Worm (Caenorhabditis elegans) whole organism, mixed stage, embryonic: ENCODE measurements around the gene srh-141.

Experiments
- M03D4.4 ChIP-seq: sonication (generic microtip); optimal IDR thresholded peaks from 2 replicates; lab custom pipeline; 2017; ENCODE audit warnings: mild to moderate bottlenecking, missing genetic modification characterization, missing compliant biosample characterization
- bed-3 ChIP-seq: fragments of 200-800 bp; sonication (Bioruptor generic); optimal IDR thresholded peaks from 3 replicates; lab custom pipeline; 2018; ENCODE audit warnings: mild to moderate bottlenecking, missing genetic modification characterization, moderate library complexity, missing compliant biosample characterization
- blmp-1 ChIP-seq: fragments of 150-350 bp; optimal IDR thresholded peaks from 2 replicates; lab custom pipeline; 2014; ENCODE audit warnings: missing biosample characterization, missing genetic modification characterization
- ceh-43 ChIP-seq: fragments of 200-800 bp; sonication (Bioruptor generic); optimal IDR thresholded peaks from 2 replicates; lab custom pipeline; 2018; ENCODE audit warnings: mild to moderate bottlenecking, missing genetic modification characterization, moderate library complexity, missing compliant biosample characterization
- ces-1 ChIP-seq: fragments of 150-350 bp; optimal IDR thresholded peaks from 2 replicates; lab custom pipeline; 2014; ENCODE audit warnings: missing biosample characterization, missing genetic modification reagents, missing genetic modification characterization
- drap-1 ChIP-seq: fragments of 200-800 bp; sonication (Bioruptor generic); optimal IDR thresholded peaks from 3 replicates; lab custom pipeline; 2018; ENCODE audit warnings: mild to moderate bottlenecking, missing genetic modification characterization, missing compliant biosample characterization
- elt-1 ChIP-seq: sonication (generic microtip); optimal IDR thresholded peaks from 2 replicates; lab custom pipeline; 2017; ENCODE audit warnings: missing genetic modification characterization, mild to moderate bottlenecking, missing compliant biosample characterization, antibody characterized with exemption, moderate library complexity, borderline replicate concordance; ENCODE audit not compliant: insufficient read depth
- elt-3 ChIP-seq: fragments of 150-350 bp; optimal IDR thresholded peaks from 2 replicates; lab custom pipeline; 2014; ENCODE audit warnings: missing biosample characterization, missing genetic modification characterization
- flh-1 ChIP-seq: fragments of 200-800 bp; sonication (Bioruptor generic); optimal IDR thresholded peaks from 2 replicates; lab custom pipeline; 2018; ENCODE audit warnings: mild to moderate bottlenecking, missing genetic modification characterization, moderate library complexity, missing compliant biosample characterization
- hlh-1 ChIP-seq: fragments of 150-350 bp; optimal IDR thresholded peaks from 2 replicates; lab custom pipeline; 2014; ENCODE audit warnings: missing biosample characterization, missing genetic modification reagents, missing genetic modification characterization
- lin-13 ChIP-seq: fragments of 150-350 bp; optimal IDR thresholded peaks from 2 replicates; lab custom pipeline; 2014; ENCODE audit warnings: missing biosample characterization, missing genetic modification characterization
- lin-32 ChIP-seq: fragments of 200-800 bp; sonication (Bioruptor generic); optimal IDR thresholded peaks from 2 replicates; lab custom pipeline; 2018; ENCODE audit warnings: mild to moderate bottlenecking, missing genetic modification characterization, missing compliant biosample characterization
- lsy-2 ChIP-seq: fragments of 150-350 bp; optimal IDR thresholded peaks from 2 replicates; lab custom pipeline; 2014; ENCODE audit warnings: missing biosample characterization, missing genetic modification characterization
- mab-5 ChIP-seq: fragments of 150-350 bp; optimal IDR thresholded peaks from 2 replicates; lab custom pipeline; 2014; ENCODE audit warnings: missing biosample characterization, missing genetic modification characterization
- mep-1 ChIP-seq: fragments of 150-350 bp; optimal IDR thresholded peaks from 2 replicates; lab custom pipeline; 2017; ENCODE audit warnings: missing biosample characterization, missing genetic modification reagents, missing genetic modification characterization, inconsistent platforms
- mls-2 ChIP-seq: sonication (generic microtip); optimal IDR thresholded peaks from 2 replicates; lab custom pipeline; 2016; ENCODE audit warnings: mild to moderate bottlenecking, missing genetic modification characterization, moderate library complexity, missing compliant biosample characterization
- nhr-12 ChIP-seq: fragments of 150-350 bp; optimal IDR thresholded peaks from 2 replicates; lab custom pipeline; 2014; ENCODE audit warnings: missing biosample characterization, missing genetic modification characterization
- nhr-2 ChIP-seq: fragments of 150-350 bp; optimal IDR thresholded peaks from 2 replicates; lab custom pipeline; 2014; ENCODE audit warnings: missing biosample characterization, missing genetic modification characterization
- nhr-76 ChIP-seq: sonication (generic microtip); optimal IDR thresholded peaks from 2 replicates; lab custom pipeline; 2017; ENCODE audit warnings: missing biosample characterization, missing genetic modification characterization
- pha-4 ChIP-seq: fragments of 150-350 bp; optimal IDR thresholded peaks from 2 replicates; lab custom pipeline; 2018; ENCODE audit warnings: missing biosample characterization, missing genetic modification reagents, missing genetic modification characterization
- sem-2 ChIP-seq: fragments of 200-800 bp; sonication (Bioruptor generic); optimal IDR thresholded peaks from 2 replicates; lab custom pipeline; 2018; ENCODE audit warnings: mild to moderate bottlenecking, missing genetic modification characterization, missing compliant biosample characterization
- snpc-4 ChIP-seq: fragments of 150-350 bp; optimal IDR thresholded peaks from 2 replicates; lab custom pipeline; 2014; ENCODE audit warnings: missing biosample characterization, missing genetic modification characterization
- sptf-1 ChIP-seq: sonication (generic microtip); optimal IDR thresholded peaks from 2 replicates; lab custom pipeline; 2017; ENCODE audit warnings: mild to moderate bottlenecking, missing genetic modification characterization, moderate library complexity, missing compliant biosample characterization
- tbx-8 ChIP-seq: fragments of 200-800 bp; sonication (Bioruptor generic); optimal IDR thresholded peaks from 2 replicates; lab custom pipeline; 2018; ENCODE audit warnings: mild to moderate bottlenecking, missing genetic modification characterization, moderate library complexity, missing compliant biosample characterization
- unc-120 ChIP-seq: sonication (generic microtip); optimal IDR thresholded peaks from 2 replicates; lab custom pipeline; 2017; ENCODE audit warnings: missing genetic modification characterization, missing compliant biosample characterization; ENCODE audit not compliant: poor library complexity, severe bottlenecking
- unc-39 ChIP-seq: fragments of 150-350 bp; optimal IDR thresholded peaks from 2 replicates; lab custom pipeline; 2014; ENCODE audit warnings: missing biosample characterization, missing genetic modification characterization
- unc-62 ChIP-seq: fragments of 150-350 bp; optimal IDR thresholded peaks from 2 replicates; lab custom pipeline; 2014; ENCODE audit warnings: missing biosample characterization, missing genetic modification reagents, missing genetic modification characterization
- zip-8 ChIP-seq: fragments of 150-350 bp; optimal IDR thresholded peaks from 2 replicates; lab custom pipeline; 2014; ENCODE audit warnings: missing biosample characterization, missing genetic modification characterization
- ztf-11 ChIP-seq: fragments of 150-350 bp; optimal IDR thresholded peaks from 2 replicates; lab custom pipeline; 2014; ENCODE audit warnings: missing biosample characterization, missing genetic modification characterization

srh-141 gene

DNA sequence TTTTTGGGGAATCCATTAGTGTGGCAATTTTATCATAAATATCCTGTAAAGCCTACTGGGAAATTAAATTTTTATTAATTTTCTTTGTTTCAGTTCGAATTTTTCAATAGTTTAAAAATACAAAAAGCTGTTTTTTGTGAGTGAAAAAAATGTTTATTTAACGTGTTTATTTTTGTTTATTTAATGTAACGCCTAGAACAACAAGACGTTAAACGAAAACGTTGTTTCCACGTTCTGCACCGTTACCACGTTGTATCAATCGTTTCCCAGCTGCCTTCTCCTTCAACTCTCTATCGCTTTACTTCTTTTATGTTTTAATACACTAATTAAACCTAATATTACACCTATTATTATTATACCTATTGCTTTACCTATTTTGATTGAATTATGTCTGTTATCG, 4.0 kb downstream of the srh-141 start, which contains the start of gene T08G3.13:
Gene T08G3.13, plus strand, starts transcription at position 301 of the 400 bp plus-strand sequence.
- TF ChIP-seq nhr-76 (tag; lab: Kevin White, UChicago) (no peak), pha-4 (no peak), ces-1 (GFP tag; lab: Kevin White, UChicago) (no peak), unc-120 (tag; lab: Kevin White, UChicago) (no peak), unc-62 (no peak)
- TF ChIP-seq, all 35 proteins: peak for 0

DNA sequence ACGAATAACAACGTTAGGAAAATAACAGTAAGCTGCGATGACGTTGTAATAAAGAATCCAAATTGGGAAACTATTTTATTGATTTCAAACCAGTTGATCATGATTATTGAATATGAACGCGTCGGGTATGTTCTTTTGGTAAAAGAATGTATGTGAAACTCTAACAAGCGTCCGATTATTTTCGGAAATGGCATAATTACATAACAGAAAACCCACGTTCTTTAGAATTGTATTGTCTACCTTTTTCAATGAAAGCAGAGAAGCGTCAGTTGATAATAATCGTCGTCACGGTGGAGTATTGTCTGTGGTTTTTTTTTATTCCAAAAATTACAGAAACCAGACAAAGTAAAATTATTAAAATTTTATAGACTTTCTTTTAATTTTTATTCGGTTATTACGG, 11.3 kb downstream of the srh-141 start, which contains the start of gene str-14:
Gene str-14, minus strand, starts transcription at position 101 of the 400 bp plus-strand sequence.
- TF ChIP-seq hlh-1 (tag; lab: Kevin White, UChicago) (no peak), lin-32 (no peak), bed-3 (GFP tag; lab: Kevin White, UChicago) (no peak), nhr-2 (no peak), mls-2 (tag; lab: Kevin White, UChicago) (no peak)
- TF ChIP-seq, all 35 proteins: peak for 0

DNA sequence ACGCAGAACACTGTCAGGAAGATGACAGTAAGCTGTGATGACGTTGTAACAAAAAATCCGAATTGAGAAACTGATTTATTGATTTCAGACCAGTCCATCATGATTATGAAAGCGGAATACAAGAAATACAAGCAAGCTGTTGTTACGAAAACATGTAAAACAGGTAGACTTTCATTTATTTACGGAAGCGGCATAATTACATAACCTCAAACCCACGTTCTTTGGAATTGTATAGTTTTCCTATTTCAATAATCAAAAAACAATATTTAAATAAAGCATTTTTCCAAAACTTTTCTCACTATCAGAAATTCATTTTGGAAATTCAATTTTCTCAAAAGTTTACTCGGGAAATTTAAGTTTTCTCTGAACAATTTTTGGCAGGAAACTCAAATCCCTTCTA, 15.0 kb downstream of the srh-141 start, which contains the start of gene str-15:
Gene str-15, minus strand, starts transcription at position 101 of the 400 bp plus-strand sequence.
- TF ChIP-seq lin-32 (no peak), flh-1 (GFP tag; lab: Kevin White, UChicago) (no peak), ceh-43 (GFP tag; lab: Kevin White, UChicago) (no peak), blmp-1 (tag; lab: Kevin White, UChicago) (no peak), mep-1 (no peak), sptf-1 (tag; lab: Kevin White, UChicago) (no peak), M03D4.4 (tag; lab: Kevin White, UChicago) (no peak), tbx-8 (GFP tag; lab: Kevin White, UChicago) (no peak), unc-39 (tag; lab: Kevin White, UChicago) (no peak), sem-2 (GFP tag; lab: Kevin White, UChicago) (no peak)

DNA sequence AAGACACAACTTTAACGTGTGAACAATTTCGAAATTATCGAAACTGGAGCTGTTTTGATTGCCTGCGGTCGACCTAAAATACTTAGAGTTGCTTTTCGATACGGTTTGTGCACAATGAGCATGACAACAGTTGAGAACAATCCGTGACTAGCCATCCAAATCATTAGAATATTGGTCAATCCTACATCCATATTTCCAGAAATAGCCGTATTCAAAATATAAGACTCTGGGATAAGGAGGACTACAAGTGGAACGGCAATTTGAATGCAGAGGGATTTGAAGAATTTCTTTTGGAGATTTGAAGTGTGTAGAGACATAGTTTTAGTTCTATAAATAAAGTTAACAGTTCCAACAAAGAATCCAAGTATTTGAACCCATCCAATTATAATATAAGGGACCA, 15.7 kb downstream of the srh-141 start:
- TF ChIP-seq snpc-4 (tag; lab: Kevin White, UChicago), result no peak
- TF ChIP-seq M03D4.4 (tag; lab: Kevin White, UChicago), result no peak
- no peak for TF ChIP-seq mab-5 (tag; lab: Kevin White, UChicago)
- TF ChIP-seq mls-2 (tag; lab: Kevin White, UChicago), result no peak
- no peak for TF ChIP-seq lin-13 (tag; lab: Kevin White, UChicago)
- TF ChIP-seq hlh-1 (tag; lab: Kevin White, UChicago), result no peak
- no peak for TF ChIP-seq elt-1 (tag; lab: Kevin White, UChicago)

DNA sequence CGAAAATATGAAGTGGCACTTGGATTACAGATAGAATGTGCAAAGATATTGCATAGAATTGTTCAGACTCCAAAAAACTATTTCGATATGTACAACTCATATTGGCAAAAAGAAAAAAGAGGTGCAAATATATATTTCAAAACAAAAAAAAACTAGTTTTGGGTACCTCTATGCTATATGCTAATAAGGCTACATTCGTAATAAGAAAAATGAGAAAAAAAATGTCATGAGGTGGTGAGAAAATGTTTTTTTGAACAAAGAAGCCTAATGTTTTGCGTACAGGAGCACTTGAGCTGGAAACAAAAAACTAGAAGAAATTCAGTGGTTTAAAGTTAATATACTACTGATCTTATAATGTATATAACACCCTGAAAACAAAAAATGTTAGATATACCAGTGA, 17.1 kb downstream of the srh-141 start, which contains the start of gene srh-142:
Gene srh-142, minus strand, starts transcription at position 101 of the 400 bp plus-strand sequence.
- TF ChIP-seq unc-39 (tag; lab: Kevin White, UChicago) (no peak), sptf-1 (tag; lab: Kevin White, UChicago) (no peak), lin-13 (tag; lab: Kevin White, UChicago) (no peak), ztf-11 (tag; lab: Kevin White, UChicago) (no peak), elt-1 (tag; lab: Kevin White, UChicago) (no peak), unc-62 (no peak), nhr-76 (tag; lab: Kevin White, UChicago) (no peak), elt-3 (tag; lab: Kevin White, UChicago) (no peak), mep-1 (no peak), sem-2 (GFP tag; lab: Kevin White, UChicago) (no peak), mab-5 (tag; lab: Kevin White, UChicago) (no peak), mls-2 (tag; lab: Kevin White, UChicago) (no peak), bed-3 (GFP tag; lab: Kevin White, UChicago) (no peak), zip-8 (tag; lab: Kevin White, UChicago) (no peak), ceh-43 (GFP tag; lab: Kevin White, UChicago) (no peak), hlh-1 (tag; lab: Kevin White, UChicago) (no peak), drap-1 (GFP tag; lab: Kevin White, UChicago) (no peak), ces-1 (GFP tag; lab: Kevin White, UChicago) (no peak)
- TF ChIP-seq, all 35 proteins: peak for 0

DNA sequence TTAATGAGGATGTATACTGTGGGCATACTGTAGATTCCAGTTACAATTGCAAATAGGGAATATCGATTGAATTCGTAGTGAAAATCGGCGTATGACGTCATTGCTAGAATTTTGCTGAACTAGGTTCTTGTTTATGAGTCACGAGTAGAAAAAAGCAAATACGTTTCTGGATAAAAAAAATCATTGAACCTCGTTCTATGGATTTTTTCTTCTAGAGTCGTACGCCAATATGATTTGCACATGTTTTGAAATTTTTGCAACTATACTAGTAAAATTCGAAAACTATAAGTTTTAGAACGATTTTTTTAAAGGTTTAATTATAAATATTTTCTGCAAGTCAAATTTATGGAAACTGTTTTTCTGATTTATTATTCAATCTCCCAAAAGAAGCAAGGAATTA, 24.1 kb downstream of the srh-141 start, which contains the start of gene sru-44:
Gene sru-44, minus strand, starts transcription at position 101 of the 400 bp plus-strand sequence.
- TF ChIP-seq nhr-12, result no peak
- TF ChIP-seq nhr-76 (tag; lab: Kevin White, UChicago), result no peak
- TF ChIP-seq lsy-2 (tag; lab: Kevin White, UChicago), result no peak
- TF ChIP-seq pha-4, result no peak
- TF ChIP-seq drap-1 (GFP tag; lab: Kevin White, UChicago), result no peak
